Worm (Caenorhabditis elegans) whole organism, young adult: ENCODE results near the gene ugtp-1.
A peak's percentile ranks its signal among the peaks of the same experiment; 100 is the strongest.

Experiments
- B0035.1 ChIP-seq: sonication (generic microtip); optimal IDR thresholded peaks from 2 replicates; lab custom pipeline; 2016; ENCODE audit warnings: missing genetic modification characterization, mild to moderate bottlenecking, missing compliant biosample characterization, missing genotype, missing genetic modification reagents
- D2030.7 ChIP-seq: fragments of 200-800 bp; sonication (Bioruptor generic); IDR thresholded peaks from 2 replicates; pipeline ENCODE4 v1.3.6; 2022; ENCODE audit warnings: missing genetic modification reagents, missing genetic modification characterization, missing compliant biosample characterization
- Y53F4B.3 ChIP-seq: fragments of 200-800 bp; sonication (Bioruptor generic); IDR thresholded peaks from 2 replicates; pipeline ENCODE4 v1.3.6; 2022; ENCODE audit warnings: missing genetic modification reagents, missing genetic modification characterization, missing compliant biosample characterization
- Y53G8AR.9 ChIP-seq: fragments of 200-800 bp; sonication (Bioruptor generic); conservative IDR thresholded peaks from 2 replicates; pipeline ENCODE4 v1.3.6; 2022; ENCODE audit warnings: missing genetic modification reagents, missing genetic modification characterization, missing compliant biosample characterization
- Y67H2A.10 ChIP-seq: fragments of 200-800 bp; sonication (Bioruptor generic); conservative IDR thresholded peaks from 2 replicates; pipeline ENCODE4 v1.3.6; 2022; ENCODE audit warnings: missing genetic modification reagents, missing genetic modification characterization, missing compliant biosample characterization
- aptf-2 ChIP-seq: fragments of 200-800 bp; sonication (Bioruptor generic); conservative IDR thresholded peaks from 2 replicates; pipeline ENCODE4 v1.3.6; 2022; ENCODE audit warnings: missing genetic modification reagents, missing genetic modification characterization, missing compliant biosample characterization
- atf-7 ChIP-seq: sonication (generic microtip); optimal IDR thresholded peaks from 2 replicates; lab custom pipeline; 2017; ENCODE audit warnings: mild to moderate bottlenecking, missing genetic modification characterization, missing compliant biosample characterization
- attf-3 ChIP-seq: fragments of 200-800 bp; sonication (Bioruptor generic); conservative IDR thresholded peaks from 2 replicates; pipeline ENCODE4 v1.3.6; 2022; ENCODE audit warnings: missing genetic modification reagents, missing genetic modification characterization, missing compliant biosample characterization
- cebp-1 ChIP-seq, 2 experiments: fragments of 200-800 bp in 1 of 2; sonication (Bioruptor generic) in 1 of 2; sonication (generic microtip) in 1 of 2; IDR thresholded peaks in 1 of 2; optimal IDR thresholded peaks in 1 of 2; 2 replicates each; pipeline versions ENCODE4 v1.3.6 to Lab custom; 2017 to 2022; ENCODE audit warnings: missing compliant biosample characterization in 2 of 2, missing genetic modification characterization in 2 of 2, mild to moderate bottlenecking in 1 of 2, missing genetic modification reagents in 1 of 2, moderate library complexity in 1 of 2
- ceh-58 ChIP-seq: fragments of 200-800 bp; sonication (Bioruptor generic); IDR thresholded peaks from 2 replicates; pipeline ENCODE4 v1.3.6; 2022; ENCODE audit warnings: missing genetic modification characterization, missing compliant biosample characterization
- ceh-91 ChIP-seq: fragments of 200-800 bp; sonication (Bioruptor generic); IDR thresholded peaks from 2 replicates; pipeline ENCODE4 v1.3.6; 2022; ENCODE audit warnings: missing genetic modification reagents, missing genetic modification characterization, missing compliant biosample characterization
- die-1 ChIP-seq: sonication (generic microtip); optimal IDR thresholded peaks from 2 replicates; lab custom pipeline; 2016; ENCODE audit warnings: missing genotype, mild to moderate bottlenecking, missing genetic modification characterization, missing compliant biosample characterization
- egl-18 ChIP-seq: fragments of 200-800 bp; sonication (Bioruptor generic); IDR thresholded peaks from 2 replicates; pipeline ENCODE4 v1.3.6; 2022; ENCODE audit warnings: missing genetic modification reagents, missing genetic modification characterization, missing compliant biosample characterization
- ets-4 ChIP-seq: fragments of 200-800 bp; sonication (Bioruptor generic); optimal IDR thresholded peaks from 2 replicates; lab custom pipeline; 2018; ENCODE audit warnings: mild to moderate bottlenecking, missing genetic modification characterization, missing compliant biosample characterization
- gei-17 ChIP-seq: fragments of 200-800 bp; sonication (Bioruptor generic); optimal IDR thresholded peaks from 2 replicates; lab custom pipeline; 2018; ENCODE audit warnings: mild to moderate bottlenecking, missing genetic modification characterization, missing compliant biosample characterization
- hlh-12 ChIP-seq: sonication (generic microtip); optimal IDR thresholded peaks from 2 replicates; lab custom pipeline; 2016; ENCODE audit warnings: missing genetic modification characterization, missing compliant biosample characterization
- lag-1 ChIP-seq: fragments of 200-800 bp; sonication (Bioruptor generic); IDR thresholded peaks from 2 replicates; pipeline ENCODE4 v1.3.6; 2022; ENCODE audit warnings: missing genetic modification reagents, missing genetic modification characterization, missing compliant biosample characterization
- lsl-1 ChIP-seq: fragments of 200-800 bp; sonication (Bioruptor generic); optimal IDR thresholded peaks from 2 replicates; lab custom pipeline; 2018; ENCODE audit warnings: mild to moderate bottlenecking, missing genetic modification characterization, moderate library complexity, missing compliant biosample characterization
- madf-3 ChIP-seq: fragments of 200-800 bp; sonication (Bioruptor generic); IDR thresholded peaks from 2 replicates; pipeline ENCODE4 v1.3.6; 2022; ENCODE audit warnings: missing genetic modification reagents, missing genetic modification characterization, missing compliant biosample characterization
- madf-8 ChIP-seq: fragments of 200-800 bp; sonication (Bioruptor generic); conservative IDR thresholded peaks from 2 replicates; pipeline ENCODE4 v1.3.6; 2022; ENCODE audit warnings: missing genetic modification reagents, missing genetic modification characterization, missing compliant biosample characterization
- nhr-27 ChIP-seq: fragments of 200-800 bp; sonication (Bioruptor generic); optimal IDR thresholded peaks from 2 replicates; lab custom pipeline; 2018; ENCODE audit warnings: mild to moderate bottlenecking, missing genetic modification characterization, moderate library complexity, missing compliant biosample characterization
- nhr-80 ChIP-seq: sonication (generic microtip); optimal IDR thresholded peaks from 2 replicates; lab custom pipeline; 2016; ENCODE audit warnings: missing genetic modification characterization, missing compliant biosample characterization
- nhr-90 ChIP-seq: sonication (generic microtip); optimal IDR thresholded peaks from 2 replicates; lab custom pipeline; 2016; ENCODE audit warnings: missing genotype, mild to moderate bottlenecking, missing genetic modification characterization, missing compliant biosample characterization
- pbrm-1 ChIP-seq: fragments of 200-800 bp; sonication (Bioruptor generic); IDR thresholded peaks from 2 replicates; pipeline ENCODE4 v1.3.6; 2022; ENCODE audit warnings: missing genetic modification reagents, missing genetic modification characterization, missing compliant biosample characterization
- rcor-1 ChIP-seq: fragments of 200-800 bp; sonication (Bioruptor generic); IDR thresholded peaks from 2 replicates; pipeline ENCODE4 v1.3.6; 2022; ENCODE audit warnings: missing genetic modification reagents, missing genetic modification characterization, missing compliant biosample characterization
- rec-8 ChIP-seq, 2 experiments: sonication (generic microtip); optimal IDR thresholded peaks; 2 replicates each; lab custom pipeline; 2016; ENCODE audit warnings: mild to moderate bottlenecking in 2 of 2, missing genetic modification characterization in 2 of 2, missing genetic modification reagents in 2 of 2, missing genotype in 2 of 2, missing biosample characterization in 1 of 2, missing compliant biosample characterization in 1 of 2, moderate library complexity in 1 of 2
- rpc-1 ChIP-seq, 2 experiments: fragments of 150-350 bp in 1 of 2; sonication (generic microtip) in 1 of 2; optimal IDR thresholded peaks; 2 replicates each; lab custom pipeline; 2014 to 2018; ENCODE audit warnings: missing biosample characterization in 1 of 2, missing genetic modification characterization in 1 of 2, missing genetic modification reagents in 1 of 2, missing genotype in 1 of 2
- sdz-38 ChIP-seq: sonication (generic microtip); optimal IDR thresholded peaks from 2 replicates; lab custom pipeline; 2016; ENCODE audit warnings: missing genotype, missing genetic modification characterization, missing compliant biosample characterization
- snpc-1.3 ChIP-seq: sonication (generic microtip); optimal IDR thresholded peaks from 2 replicates; lab custom pipeline; 2017; ENCODE audit warnings: missing genetic modification characterization, mild to moderate bottlenecking, missing compliant biosample characterization, antibody characterized with exemption, moderate library complexity, missing genotype, missing genetic modification reagents; ENCODE audit not compliant: insufficient read depth
- snpc-3.4 ChIP-seq: sonication (generic microtip); optimal IDR thresholded peaks from 2 replicates; lab custom pipeline; 2017; ENCODE audit warnings: missing genetic modification characterization, mild to moderate bottlenecking, missing compliant biosample characterization, antibody characterized with exemption, moderate library complexity, missing genotype, missing genetic modification reagents
- tbx-9 ChIP-seq: sonication (generic microtip); optimal IDR thresholded peaks from 2 replicates; lab custom pipeline; 2016; ENCODE audit warnings: borderline replicate concordance, missing genetic modification characterization, inconsistent platforms, missing compliant biosample characterization
- unc-130 ChIP-seq: sonication (generic microtip); optimal IDR thresholded peaks from 2 replicates; lab custom pipeline; 2016; ENCODE audit warnings: missing genetic modification reagents, missing genetic modification characterization, missing compliant biosample characterization
- xnd-1 ChIP-seq: sonication (generic microtip); optimal IDR thresholded peaks from 2 replicates; lab custom pipeline; 2016; ENCODE audit warnings: missing genotype, missing genetic modification reagents, missing genetic modification characterization, missing compliant biosample characterization
- ztf-26 ChIP-seq: sonication (generic microtip); optimal IDR thresholded peaks from 2 replicates; lab custom pipeline; 2017; ENCODE audit warnings: missing genetic modification characterization, missing compliant biosample characterization

The ugtp-1 gene

ce11 chrIII:8763111-8763510, 12.6 kb upstream of the ugtp-1 start (continued):
- TF ChIP-seq lsl-1, result peak; percentile 89
- TF ChIP-seq ceh-58 (GFP tag; lab: Robert Waterston, UW), result no peak
- TF ChIP-seq lag-1 (GFP tag; lab: Robert Waterston, UW), result no peak
- TF ChIP-seq D2030.7 (GFP tag; lab: Robert Waterston, UW), result peak; percentile 23; the same call in 1 of the 2 replicates
- TF ChIP-seq nhr-27 (tag; lab: Kevin White, UChicago), result no peak
- no peak for TF ChIP-seq snpc-3.4 (tag; lab: Kevin White, UChicago)
- TF ChIP-seq ets-4 (GFP tag; lab: Kevin White, UChicago), result no peak
- TF ChIP-seq snpc-1.3 (tag; lab: Kevin White, UChicago), result peak; percentile 51
- 0 out of 2 replicates have a peak, but pooled peaks have one; percentile 31 for TF ChIP-seq madf-8 (GFP tag; lab: Robert Waterston, UW)

- 0 out of 2 replicates have a peak, but pooled peaks have one; percentile 15 for TF ChIP-seq Y53G8AR.9 (GFP tag; lab: Robert Waterston, UW)
- no peak for TF ChIP-seq cebp-1 (GFP tag; IDR thresholded peaks at IDR 0.05; lab: Robert Waterston, UW)
- TF ChIP-seq cebp-1 (tag; optimal IDR thresholded peaks at IDR 0.05; lab: Kevin White, UChicago), result no peak
- no peak for TF ChIP-seq lag-1 (GFP tag; lab: Robert Waterston, UW)
- TF ChIP-seq ztf-26 (tag; lab: Kevin White, UChicago), result no peak
- peak; percentile 16 for TF ChIP-seq nhr-80 (tag; lab: Kevin White, UChicago)
- no peak for TF ChIP-seq rcor-1 (GFP tag; lab: Robert Waterston, UW)
- TF ChIP-seq xnd-1, result no peak
- no peak for TF ChIP-seq die-1 (tag; lab: Kevin White, UChicago)
- no peak for TF ChIP-seq D2030.7 (GFP tag; lab: Robert Waterston, UW)
- no peak for TF ChIP-seq gei-17 (GFP tag; lab: Kevin White, UChicago)
- TF ChIP-seq, all 124 proteins: peak for 2
These were observed 11.5 kb upstream of the ugtp-1 start for ce11 chrIII:8762016-8762415.

- no peak for TF ChIP-seq nhr-90 (tag; lab: Kevin White, UChicago)
- TF ChIP-seq pbrm-1 (GFP tag; lab: Robert Waterston, UW), result no peak
- no peak for TF ChIP-seq egl-18
- no peak for TF ChIP-seq unc-130
- no peak for TF ChIP-seq rpc-1 (optimal IDR thresholded peaks at IDR 0.05; lab: Kevin White, UChicago)
- TF ChIP-seq rpc-1 (tag; optimal IDR thresholded peaks at IDR 0.05; lab: Kevin White, UChicago), result no peak
- no peak for TF ChIP-seq sdz-38 (tag; lab: Kevin White, UChicago)
- TF ChIP-seq B0035.1 (tag; lab: Kevin White, UChicago), result no peak
- TF ChIP-seq snpc-1.3 (tag; lab: Kevin White, UChicago), result no peak
- no peak for TF ChIP-seq ceh-91
- TF ChIP-seq atf-7 (tag; lab: Kevin White, UChicago), result no peak
- no peak for TF ChIP-seq madf-3 (GFP tag; lab: Robert Waterston, UW)
- TF ChIP-seq tbx-9 (tag; lab: Kevin White, UChicago), result no peak
- no peak for TF ChIP-seq Y67H2A.10 (GFP tag; lab: Robert Waterston, UW)
- no peak for TF ChIP-seq aptf-2 (GFP tag; lab: Robert Waterston, UW)
These were observed 10.6 kb upstream of the ugtp-1 start, which contains the start of gene aak-1 for ce11 chrIII:8761040-8761654. Gene aak-1, minus strand, starts transcription at chrIII:8761090.

- no peak for TF ChIP-seq madf-8 (GFP tag; lab: Robert Waterston, UW)
- no peak for TF ChIP-seq Y53F4B.3 (GFP tag; lab: Robert Waterston, UW)
- no peak for TF ChIP-seq nhr-27 (tag; lab: Kevin White, UChicago)
- no peak for TF ChIP-seq rec-8 (tag; optimal IDR thresholded peaks at IDR 0.05; lab: Kevin White, UChicago)
- TF ChIP-seq hlh-12, result no peak
- peak; percentile 81 for TF ChIP-seq attf-3 (GFP tag; lab: Robert Waterston, UW)
- no peak for TF ChIP-seq Y53G8AR.9 (GFP tag; lab: Robert Waterston, UW)
- TF ChIP-seq, all 124 proteins: peak for 1
These were observed 4.2 kb upstream of the ugtp-1 start, which contains the start of gene tomm-70 for ce11 chrIII:8754682-8755081. Gene tomm-70, minus strand, starts transcription at chrIII:8754750.
